Worm (Caenorhabditis elegans) whole organism, early embryonic: ENCODE results near the gene tre-5.

Experiments used
- B0310.2 ChIP-seq: sonication (generic microtip); optimal IDR thresholded peaks from 2 replicates; lab custom pipeline; 2016; ENCODE audit warnings: mild to moderate bottlenecking, missing genetic modification characterization, missing compliant biosample characterization
- flt-1 ChIP-seq: fragments of 200-800 bp; sonication (Bioruptor generic); IDR thresholded peaks from 2 replicates; pipeline ENCODE4 v1.3.6; 2022; ENCODE audit warnings: missing genetic modification characterization, missing compliant biosample characterization
- hmbx-1 ChIP-seq: sonication (generic microtip); optimal IDR thresholded peaks from 2 replicates; lab custom pipeline; 2016; ENCODE audit warnings: mild to moderate bottlenecking, missing genetic modification characterization, missing compliant biosample characterization
- hnd-1 ChIP-seq: sonication (generic microtip); optimal IDR thresholded peaks from 2 replicates; lab custom pipeline; 2016; ENCODE audit warnings: missing genetic modification characterization, missing compliant biosample characterization
- sea-1 ChIP-seq: fragments of 200-800 bp; sonication (Bioruptor generic); conservative IDR thresholded peaks from 2 replicates; pipeline ENCODE4 v1.3.6; 2022; ENCODE audit warnings: missing genetic modification characterization, missing compliant biosample characterization
- tbx-37 ChIP-seq: fragments of 200-800 bp; sonication (Bioruptor generic); conservative IDR thresholded peaks from 2 replicates; pipeline ENCODE4 v1.3.6; 2022; ENCODE audit warnings: missing genetic modification reagents, missing genetic modification characterization, missing compliant biosample characterization
- tra-4 ChIP-seq: sonication (generic microtip); optimal IDR thresholded peaks from 2 replicates; lab custom pipeline; 2017; ENCODE audit warnings: missing genetic modification characterization, missing compliant biosample characterization

tre-5 gene

ce11 chrII:4793-5192 lies 50.3 kb downstream of the tre-5 start:
- no peak for TF ChIP-seq hnd-1 (tag; lab: Kevin White, UChicago)
- no peak for TF ChIP-seq tbx-37 (GFP tag; lab: Robert Waterston, UW)
- TF ChIP-seq tra-4 (tag; lab: Kevin White, UChicago) = no peak
- no peak for TF ChIP-seq flt-1
- TF ChIP-seq B0310.2 (tag; lab: Kevin White, UChicago) = no peak
- TF ChIP-seq sea-1 (GFP tag; lab: Robert Waterston, UW) = no peak
- TF ChIP-seq hmbx-1 (tag; lab: Kevin White, UChicago) = no peak
